Fruit fly (Drosophila melanogaster) whole organism, embryonic: ENCODE measurements around the gene CG9288.

ENCODE experiments used
- CG10209 ChIP-seq: fragments of 200-800 bp; sonication (Bioruptor generic); optimal IDR thresholded peaks from 3 replicates; lab custom pipeline; 2017; ENCODE audit warnings: missing biosample characterization, mild to moderate bottlenecking, missing genetic modification characterization, missing genetic modification reagents
- CG10267 ChIP-seq: fragments of 200-800 bp; sonication (Bioruptor generic); optimal IDR thresholded peaks from 2 replicates; lab custom pipeline; 2018; ENCODE audit warnings: missing biosample characterization, mild to moderate bottlenecking, missing genetic modification characterization, moderate library complexity
- CG10979 ChIP-seq: fragments of 200-800 bp; sonication (Bioruptor generic); optimal IDR thresholded peaks from 2 replicates; lab custom pipeline; 2018; ENCODE audit warnings: missing biosample characterization, mild to moderate bottlenecking, missing genetic modification characterization, moderate library complexity
- CG11093 ChIP-seq: fragments of 200-800 bp; sonication (Bioruptor generic); IDR thresholded peaks from 3 replicates; pipeline ENCODE4 v1.3.6; 2022; ENCODE audit warnings: missing biosample characterization, missing genetic modification characterization
- CG12769 ChIP-seq: fragments of 200-800 bp; sonication (Bioruptor generic); optimal IDR thresholded peaks from 2 replicates; lab custom pipeline; 2019; ENCODE audit warnings: missing biosample characterization, mild to moderate bottlenecking, missing genetic modification characterization, moderate library complexity
- CG13894 ChIP-seq: fragments of 200-800 bp; sonication (Bioruptor generic); optimal IDR thresholded peaks from 3 replicates; lab custom pipeline; 2018; ENCODE audit warnings: missing biosample characterization, mild to moderate bottlenecking, missing genetic modification characterization, moderate library complexity
- CG14710 ChIP-seq: fragments of 200-800 bp; sonication (Bioruptor generic); optimal IDR thresholded peaks from 3 replicates; lab custom pipeline; 2019; ENCODE audit warnings: missing biosample characterization, mild to moderate bottlenecking, missing genetic modification characterization, moderate library complexity
- CG15696 ChIP-seq: fragments of 200-800 bp; sonication (Bioruptor generic); optimal IDR thresholded peaks from 2 replicates; lab custom pipeline; 2019; ENCODE audit warnings: missing biosample characterization, mild to moderate bottlenecking, missing genetic modification characterization, moderate library complexity
- CG1602 ChIP-seq: fragments of 200-800 bp; sonication (Bioruptor generic); optimal IDR thresholded peaks from 3 replicates; lab custom pipeline; 2016; ENCODE audit warnings: missing biosample characterization, missing genetic modification characterization
- CG17361 ChIP-seq: fragments of 200-800 bp; sonication (Bioruptor generic); IDR thresholded peaks from 3 replicates; pipeline ENCODE4 v1.3.6; 2022; ENCODE audit warnings: missing biosample characterization, missing genetic modification characterization
- CG17912 ChIP-seq: fragments of 200-800 bp; sonication (Bioruptor generic); optimal IDR thresholded peaks from 2 replicates; lab custom pipeline; 2018; ENCODE audit warnings: missing biosample characterization, mild to moderate bottlenecking, missing genetic modification characterization
- CG18619 ChIP-seq: fragments of 200-800 bp; sonication (Bioruptor generic); optimal IDR thresholded peaks from 3 replicates; lab custom pipeline; 2017; ENCODE audit warnings: missing biosample characterization, mild to moderate bottlenecking, missing genetic modification characterization
- CG2129 ChIP-seq: fragments of 200-800 bp; sonication (Bioruptor generic); IDR thresholded peaks from 2 replicates; pipeline ENCODE4 v1.3.6; 2022; ENCODE audit warnings: missing biosample characterization, missing genetic modification characterization; ENCODE audit not compliant: partially characterized antibody
- CG2712 ChIP-seq: fragments of 200-800 bp; optimal IDR thresholded peaks from 3 replicates; lab custom pipeline; 2019; ENCODE audit warnings: missing biosample characterization, mild to moderate bottlenecking, missing genetic modification characterization, moderate library complexity
- CG3281 ChIP-seq: fragments of 200-800 bp; sonication (Bioruptor generic); optimal IDR thresholded peaks from 3 replicates; lab custom pipeline; 2017; ENCODE audit warnings: missing biosample characterization, mild to moderate bottlenecking, missing genetic modification characterization
- CG4424 ChIP-seq: fragments of 200-800 bp; sonication (Bioruptor generic); optimal IDR thresholded peaks from 3 replicates; lab custom pipeline; 2016; ENCODE audit warnings: missing biosample characterization, missing genetic modification characterization
- CG7556 ChIP-seq: fragments of 200-800 bp; sonication (Bioruptor generic); optimal IDR thresholded peaks from 2 replicates; lab custom pipeline; 2017; ENCODE audit warnings: missing biosample characterization, mild to moderate bottlenecking, missing genetic modification characterization
- CoRest ChIP-seq: fragments of 200-800 bp; sonication (Bioruptor generic); optimal IDR thresholded peaks from 3 replicates; lab custom pipeline; 2018; ENCODE audit warnings: missing biosample characterization, mild to moderate bottlenecking, missing genetic modification characterization, moderate library complexity
- D ChIP-seq, 2 experiments: fragments of 200-800 bp in 1 of 2; fragments of >200 bp in 1 of 2; sonication (Bioruptor generic) in 1 of 2; optimal IDR thresholded peaks; 2 replicates in 1 of 2; 3 replicates in 1 of 2; lab custom pipeline; 2017; ENCODE audit warnings: mild to moderate bottlenecking in 1 of 2, missing biosample characterization in 1 of 2, missing genetic modification characterization in 1 of 2, missing genetic modification reagents in 1 of 2
- D19A ChIP-seq: fragments of 200-800 bp; optimal IDR thresholded peaks from 3 replicates; lab custom pipeline; 2019; ENCODE audit warnings: missing biosample characterization, mild to moderate bottlenecking, missing genetic modification characterization, moderate library complexity
- Doc3 ChIP-seq: fragments of 200-800 bp; sonication (Bioruptor generic); IDR thresholded peaks from 3 replicates; pipeline ENCODE4 v1.3.6; 2022; ENCODE audit warnings: missing biosample characterization, missing genetic modification characterization; ENCODE audit not compliant: partially characterized antibody
- HHEX ChIP-seq: fragments of 200-800 bp; sonication (Bioruptor generic); optimal IDR thresholded peaks from 3 replicates; lab custom pipeline; 2017; ENCODE audit warnings: missing biosample characterization, mild to moderate bottlenecking, missing genetic modification characterization, missing genetic modification reagents
- Hand ChIP-seq: fragments of 200-800 bp; sonication (Bioruptor generic); optimal IDR thresholded peaks from 2 replicates; lab custom pipeline; 2017; ENCODE audit warnings: mild to moderate bottlenecking, missing biosample characterization, missing genetic modification reagents, missing genetic modification characterization
- Hmr ChIP-seq: fragments of 200-800 bp; sonication (Bioruptor generic); optimal IDR thresholded peaks from 3 replicates; lab custom pipeline; 2017; ENCODE audit warnings: mild to moderate bottlenecking, missing biosample characterization, missing genetic modification reagents, missing genetic modification characterization
- Hr3 ChIP-seq: fragments of 200-800 bp; sonication (Bioruptor generic); optimal IDR thresholded peaks from 3 replicates; lab custom pipeline; 2016; ENCODE audit warnings: missing biosample characterization, missing genetic modification characterization
- Hr51 ChIP-seq, 2 experiments: fragments of 200-800 bp; sonication (Bioruptor generic); optimal IDR thresholded peaks; 2 replicates in 1 of 2; 3 replicates in 1 of 2; lab custom pipeline; 2016 to 2018; ENCODE audit warnings: missing biosample characterization in 2 of 2, missing genetic modification characterization in 2 of 2, mild to moderate bottlenecking in 1 of 2, moderate library complexity in 1 of 2
- Meics ChIP-seq: fragments of 200-800 bp; sonication (Bioruptor generic); optimal IDR thresholded peaks from 2 replicates; lab custom pipeline; 2017; ENCODE audit warnings: missing biosample characterization, mild to moderate bottlenecking, missing genetic modification characterization
- PHDP ChIP-seq: fragments of 200-800 bp; sonication (Bioruptor generic); optimal IDR thresholded peaks from 3 replicates; lab custom pipeline; 2018; ENCODE audit warnings: missing biosample characterization, mild to moderate bottlenecking, missing genetic modification characterization, moderate library complexity
- Ptx1 ChIP-seq: fragments of 200-800 bp; sonication (Bioruptor generic); IDR thresholded peaks from 2 replicates; pipeline ENCODE4 v1.3.6; 2022; ENCODE audit warnings: missing biosample characterization, missing genetic modification characterization
- Sin3A ChIP-seq: fragments of >200 bp; optimal IDR thresholded peaks from 2 replicates; lab custom pipeline; 2018
- Sox100B ChIP-seq: fragments of 200-800 bp; sonication (Bioruptor generic); optimal IDR thresholded peaks from 3 replicates; lab custom pipeline; 2018; ENCODE audit warnings: missing biosample characterization, mild to moderate bottlenecking, missing genetic modification characterization
- Sox102F ChIP-seq: fragments of 200-800 bp; sonication (Bioruptor generic); optimal IDR thresholded peaks from 2 replicates; lab custom pipeline; 2018; ENCODE audit warnings: missing biosample characterization, mild to moderate bottlenecking, missing genetic modification characterization, moderate library complexity
- Usf ChIP-seq: fragments of 200-800 bp; sonication (Bioruptor generic); optimal IDR thresholded peaks from 2 replicates; lab custom pipeline; 2017; ENCODE audit warnings: missing genotype, missing biosample characterization, missing genetic modification characterization
- ac ChIP-seq: fragments of 200-800 bp; sonication (Bioruptor generic); optimal IDR thresholded peaks from 3 replicates; lab custom pipeline; 2017; ENCODE audit warnings: missing biosample characterization, mild to moderate bottlenecking, missing genetic modification characterization
- az2 ChIP-seq: fragments of 200-800 bp; sonication (Bioruptor generic); optimal IDR thresholded peaks from 3 replicates; lab custom pipeline; 2016; ENCODE audit warnings: missing biosample characterization, missing genetic modification characterization
- caup ChIP-seq: fragments of 200-800 bp; sonication (Bioruptor generic); optimal IDR thresholded peaks from 3 replicates; lab custom pipeline; 2017; ENCODE audit warnings: missing biosample characterization, mild to moderate bottlenecking, missing genetic modification characterization, moderate library complexity; ENCODE audit not compliant: severe bottlenecking
- chinmo ChIP-seq: fragments of 200-800 bp; sonication (Bioruptor generic); IDR thresholded peaks from 4 replicates; pipeline ENCODE4 v1.3.6; 2022; ENCODE audit warnings: missing biosample characterization, missing genetic modification characterization; ENCODE audit not compliant: partially characterized antibody
- ftz-f1 ChIP-seq: fragments of 200-800 bp; sonication (Bioruptor generic); optimal IDR thresholded peaks from 2 replicates; lab custom pipeline; 2016; ENCODE audit warnings: missing biosample characterization, missing genetic modification characterization
- mirr ChIP-seq: fragments of 200-800 bp; sonication (Bioruptor generic); optimal IDR thresholded peaks from 3 replicates; lab custom pipeline; 2018; ENCODE audit warnings: missing biosample characterization, mild to moderate bottlenecking, missing genetic modification characterization
- nmo ChIP-seq: fragments of 200-800 bp; sonication (Bioruptor generic); optimal IDR thresholded peaks from 2 replicates; lab custom pipeline; 2018; ENCODE audit warnings: missing biosample characterization, mild to moderate bottlenecking, missing genetic modification characterization, moderate library complexity
- prd ChIP-seq, 3 experiments: fragments of >200 bp in 2 of 3; fragments of 200-800 bp in 1 of 3; sonication (Bioruptor generic) in 1 of 3; optimal IDR thresholded peaks in 2 of 3; IDR thresholded peaks in 1 of 3; 2 replicates in 2 of 3; 3 replicates in 1 of 3; pipeline versions ENCODE4 v1.3.6 to Lab custom; 2017 to 2022; ENCODE audit warnings: missing biosample characterization in 1 of 3, missing genetic modification characterization in 1 of 3
- sqz ChIP-seq: fragments of 200-800 bp; sonication (Bioruptor generic); optimal IDR thresholded peaks from 3 replicates; lab custom pipeline; 2018; ENCODE audit warnings: missing biosample characterization, mild to moderate bottlenecking, missing genetic modification characterization
- ssp ChIP-seq: fragments of 200-800 bp; sonication (Bioruptor generic); IDR thresholded peaks from 2 replicates; pipeline ENCODE4 v1.3.6; 2022; ENCODE audit warnings: missing biosample characterization, missing genetic modification characterization
- trh ChIP-seq: fragments of 200-800 bp; sonication (Bioruptor generic); optimal IDR thresholded peaks from 2 replicates; lab custom pipeline; 2016; ENCODE audit warnings: missing biosample characterization, missing genetic modification characterization
- unc-4 ChIP-seq: fragments of 200-800 bp; sonication (Bioruptor generic); IDR thresholded peaks from 2 replicates; pipeline ENCODE4 v1.3.6; 2022; ENCODE audit warnings: missing biosample characterization, missing genetic modification characterization; ENCODE audit not compliant: partially characterized antibody

CG9288 gene

dm6 chr3R:13799567-13800429 lies 20.4 kb downstream of the CG9288 start (continued):
- TF ChIP-seq Sox100B (GFP tag; lab: Kevin White, UChicago) (peak; percentile 43), D19A (tag; lab: Kevin White, UChicago) (peak; percentile 44), Hr3 (GFP tag; lab: Kevin White, UChicago) (peak; percentile 19), CG17912 (no peak), ssp (GFP tag; lab: Robert Waterston, UW) (no peak), Ptx1 (0 out of 2 replicates have a peak, but pooled peaks have one; percentile 18), Hmr (GFP tag; lab: Kevin White, UChicago) (peak; percentile 27), Doc3 (GFP tag; lab: Robert Waterston, UW) (no peak), prd (optimal IDR thresholded peaks at IDR 0.05; lab: Kevin White, UChicago) (no peak), prd (GFP tag; IDR thresholded peaks at IDR 0.05; lab: Robert Waterston, UW) (peak; percentile 56; the same call in 2 of the 3 replicates), CG1602 (GFP tag; lab: Kevin White, UChicago) (peak; percentile 9), CG18619 (GFP tag; lab: Kevin White, UChicago) (peak; percentile 18), D (optimal IDR thresholded peaks at IDR 0.05; lab: Kevin White, UChicago) (no peak), D (GFP tag; optimal IDR thresholded peaks at IDR 0.05; lab: Kevin White, UChicago) (peak; percentile 48), PHDP (peak; percentile 28), ac (GFP tag; lab: Kevin White, UChicago) (peak; percentile 18), Sox102F (GFP tag; lab: Kevin White, UChicago) (peak; percentile 31), CoRest (tag; lab: Kevin White, UChicago) (peak; percentile 58), Hand (GFP tag; lab: Kevin White, UChicago) (peak; percentile 31), CG15696 (tag; lab: Kevin White, UChicago) (peak; percentile 80), unc-4 (GFP tag; lab: Robert Waterston, UW) (0 out of 2 replicates have a peak, but pooled peaks have one; percentile 17), mirr (GFP tag; lab: Kevin White, UChicago) (peak; percentile 38), nmo (GFP tag; lab: Kevin White, UChicago) (peak; percentile 37), CG10267 (tag; lab: Kevin White, UChicago) (peak; percentile 72), CG10979 (tag; lab: Kevin White, UChicago) (peak; percentile 72), CG4424 (GFP tag; lab: Kevin White, UChicago) (peak; percentile 56), ftz-f1 (GFP tag; lab: Kevin White, UChicago) (no peak), HHEX (peak; percentile 22), CG14710 (tag; lab: Kevin White, UChicago) (peak; percentile 64), CG3281 (GFP tag; lab: Kevin White, UChicago) (peak; percentile 4), CG10209 (peak; percentile 45), CG13894 (tag; lab: Kevin White, UChicago) (no peak), caup (peak; percentile 18), CG7556 (GFP tag; lab: Kevin White, UChicago) (peak; percentile 64), CG17361 (GFP tag; lab: Robert Waterston, UW) (peak; percentile 51; the same call in 2 of the 3 replicates), chinmo (GFP tag; lab: Robert Waterston, UW) (0 out of 4 replicates have a peak, but pooled peaks have one; percentile 34), CG12769 (no peak), Hr51 (GFP tag; optimal IDR thresholded peaks at IDR 0.05; lab: Kevin White, UChicago) (peak in 1 of 2 experiments; percentile 60), az2 (GFP tag; lab: Kevin White, UChicago) (peak; percentile 49), trh (GFP tag; lab: Kevin White, UChicago) (no peak), sqz (GFP tag; lab: Kevin White, UChicago) (peak; percentile 76), Usf (GFP tag; lab: Kevin White, UChicago) (no peak), CG2712 (tag; lab: Kevin White, UChicago) (peak; percentile 75), Meics (GFP tag; lab: Kevin White, UChicago) (peak; percentile 30), Sin3A (lab: Kevin White, UChicago) (no peak), CG11093 (GFP tag; lab: Robert Waterston, UW) (peak; percentile 22; the same call in 1 of the 3 replicates), CG2129 (GFP tag; lab: Robert Waterston, UW) (no peak)
